Worm (Caenorhabditis elegans) whole organism, L1 larva: ENCODE data around the gene Y43F8B.10.

Experiments used
- dpl-1 ChIP-seq, 3 experiments: fragments of 150-350 bp in 2 of 3; sonication (generic microtip) in 1 of 3; optimal IDR thresholded peaks; 2 replicates each; lab custom pipeline; 2014 to 2017; ENCODE audit warnings: missing biosample characterization in 3 of 3, missing genetic modification characterization in 3 of 3, missing genetic modification reagents in 3 of 3
- hlh-17 ChIP-seq: fragments of 200-800 bp; sonication (Bioruptor generic); optimal IDR thresholded peaks from 2 replicates; lab custom pipeline; 2018; ENCODE audit warnings: missing genetic modification characterization, mild to moderate bottlenecking, missing compliant biosample characterization, moderate library complexity, borderline replicate concordance
- hpl-2 ChIP-seq: fragments of 150-350 bp; optimal IDR thresholded peaks from 2 replicates; lab custom pipeline; 2014; ENCODE audit warnings: missing biosample characterization, missing genetic modification reagents, missing genetic modification characterization
- jun-1 ChIP-seq: fragments of 150-350 bp; optimal IDR thresholded peaks from 2 replicates; lab custom pipeline; 2014; ENCODE audit warnings: missing biosample characterization, missing genetic modification reagents, missing genetic modification characterization
- rnt-1 ChIP-seq: sonication (generic microtip); optimal IDR thresholded peaks from 2 replicates; lab custom pipeline; 2016; ENCODE audit warnings: mild to moderate bottlenecking, missing genetic modification characterization, moderate library complexity, missing compliant biosample characterization

DNA sequence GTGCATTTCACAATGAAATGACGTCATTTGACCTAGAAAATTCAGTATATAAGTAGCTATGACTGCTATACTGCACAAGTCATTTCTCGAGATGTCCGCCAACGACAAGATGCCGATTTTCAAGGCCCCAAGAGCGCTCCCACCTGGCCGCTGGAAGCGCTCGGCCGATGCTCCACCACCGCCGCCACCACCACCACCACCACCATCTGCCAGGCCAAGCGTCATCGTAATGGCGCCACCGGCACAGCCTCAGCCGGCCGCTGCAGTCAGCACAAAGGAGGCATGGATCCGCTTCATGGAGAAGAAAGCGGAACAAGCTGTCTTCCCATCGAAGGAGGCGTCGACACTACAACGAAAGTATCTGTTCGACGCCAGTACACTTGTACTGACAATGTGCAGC lies 11.0 kb downstream of the Y43F8B.10 start, which contains the start of gene Y43F8B.28:
- TF ChIP-seq hpl-2 (GFP tag; lab: Kevin White, UChicago) (no peak), rnt-1 (tag; lab: Kevin White, UChicago) (no peak), dpl-1 (GFP tag; optimal IDR thresholded peaks at IDR 0.05; lab: Kevin White, UChicago) (no peak), hlh-17 (no peak), jun-1 (tag; lab: Kevin White, UChicago) (no peak)
